Fruit fly (Drosophila melanogaster) S2 (cell line): ENCODE results near the gene CG7484.

Experiments used
- CG8478 ChIP-seq: fragments of >200 bp; optimal IDR thresholded peaks from 2 replicates; lab custom pipeline; 2018
- CTCF ChIP-seq, 2 experiments: fragments of >200 bp; optimal IDR thresholded peaks; 2 replicates each; lab custom pipeline; 2018

Gene CG7484

DNA sequence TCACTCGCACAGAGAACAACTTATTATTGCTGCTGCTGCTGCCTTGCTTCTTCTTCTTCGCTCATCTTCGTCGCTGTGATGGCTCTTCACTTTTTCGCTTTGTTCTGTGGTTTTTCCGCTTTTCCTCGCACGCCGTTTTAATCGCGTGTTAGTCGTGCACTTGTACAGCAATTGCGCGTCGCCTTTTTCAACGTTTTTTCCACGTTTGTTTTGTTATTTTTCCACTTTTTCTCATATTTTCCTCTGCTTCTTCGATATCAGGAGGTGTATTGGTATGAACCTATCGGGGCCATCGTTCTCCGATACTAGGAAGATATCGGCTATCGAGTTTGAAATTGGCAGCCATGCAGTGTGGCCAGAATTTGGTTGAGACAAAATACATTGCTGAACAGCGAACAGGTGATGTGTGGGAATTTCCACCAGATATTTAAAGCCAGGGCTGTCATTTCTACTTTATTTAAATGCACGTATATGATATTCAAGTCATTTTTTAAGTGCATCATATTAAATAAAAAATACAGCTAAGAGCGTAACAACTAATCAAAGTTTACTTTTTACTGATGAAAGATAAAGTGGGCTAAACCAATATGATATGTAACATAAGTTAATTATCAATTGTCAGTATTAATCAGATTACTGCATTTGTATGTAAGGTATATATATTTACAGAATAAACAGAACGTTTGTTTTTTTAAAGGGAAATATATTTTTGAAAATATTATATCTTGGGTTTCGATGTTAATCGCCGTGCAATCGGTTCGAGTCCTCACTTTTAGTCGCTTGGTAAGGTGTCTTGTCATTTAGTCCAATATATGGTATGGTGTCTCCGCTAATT is 14.7 kb downstream of the CG7484 start, which contains the start of gene Crtc:
Gene Crtc (minus strand): TSS at position 290 of the 835 bp plus-strand sequence.
- TF ChIP-seq CTCF (optimal IDR thresholded peaks at IDR 0.05; lab: Kevin White, UChicago) (peak in 1 of 2 experiments; percentile 34), CG8478 (no peak)

DNA sequence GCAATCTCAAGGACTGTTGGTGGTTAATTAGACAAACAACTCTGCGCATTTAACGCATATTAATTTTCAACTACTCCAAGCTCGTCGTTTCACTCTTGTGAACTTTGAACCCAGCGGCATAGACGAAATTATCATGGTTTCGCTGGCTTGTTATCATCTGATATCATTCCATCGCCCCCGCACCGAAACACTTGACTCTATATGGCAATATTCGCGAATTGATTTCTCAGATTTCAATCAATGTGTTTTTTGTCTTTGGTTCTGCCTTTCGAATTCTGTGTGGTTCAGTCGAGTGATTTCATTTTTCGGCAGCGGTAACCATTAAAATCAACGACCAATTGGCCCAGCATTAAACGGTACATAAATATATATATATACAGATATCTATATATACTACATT is 16.9 kb downstream of the CG7484 start, which contains the start of gene CG34251:
Gene CG34251 (plus strand): TSS at position 301 of the 400 bp plus-strand sequence.
- TF ChIP-seq CG8478 (no peak), CTCF (optimal IDR thresholded peaks at IDR 0.05; lab: Kevin White, UChicago) (no peak)

- TF ChIP-seq CG8478 (no peak), CTCF (optimal IDR thresholded peaks at IDR 0.05; lab: Kevin White, UChicago) (no peak)
Measured at dm6 chr3L:17671768-17672167, 17.4 kb downstream of the CG7484 start.

- no peak for TF ChIP-seq CTCF (optimal IDR thresholded peaks at IDR 0.05; lab: Kevin White, UChicago)
Measured at dm6 chr3L:17689579-17690191, 35.3 kb downstream of the CG7484 start, which contains the start of gene Ccn. Ccn (plus strand) TSS chr3L:17690015.
